Worm (Caenorhabditis elegans): ENCODE data around the gene tag-18.

Gene tag-18

DNA sequence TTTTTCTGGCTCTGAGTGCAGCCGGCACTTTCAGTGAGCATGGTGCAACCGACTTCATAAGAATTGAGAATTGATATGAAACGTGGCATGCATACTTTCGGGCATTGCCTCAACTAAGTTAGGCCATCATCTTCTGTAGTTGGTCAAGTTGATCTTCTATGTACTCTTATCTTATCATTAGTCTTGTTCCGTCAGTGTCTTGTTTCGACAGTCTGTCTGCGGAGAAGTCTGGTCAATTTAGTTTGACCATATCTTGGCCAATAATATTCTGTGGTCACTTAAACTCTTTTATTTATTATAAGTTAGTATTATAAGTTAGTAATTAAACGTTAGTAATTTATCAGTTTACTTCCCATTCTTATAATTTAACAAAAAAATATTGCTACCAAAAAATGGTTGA lies 22.4 kb upstream of the tag-18 start:
- TF ChIP-seq lir-1 (GFP tag; conservative IDR thresholded peaks at IDR 0.05) (no peak), lsl-1 (GFP tag; optimal IDR thresholded peaks at IDR 0.05) (no peak), mel-28 (tag; optimal IDR thresholded peaks at IDR 0.05; ENCODE audit: borderline replicate concordance) (no peak), akir-1 (GFP tag; optimal IDR thresholded peaks at IDR 0.05) (no peak), D2030.7 (GFP tag; IDR thresholded peaks at IDR 0.05) (no peak), ceh-79 (tag; optimal IDR thresholded peaks at IDR 0.05) (no peak), nhr-179 (tag; optimal IDR thresholded peaks at IDR 0.05) (no peak), rpc-1 (optimal IDR thresholded peaks at IDR 0.05) (no peak), rpc-1 (tag; optimal IDR thresholded peaks at IDR 0.05) (no peak), athp-1 (tag; optimal IDR thresholded peaks at IDR 0.05) (no peak), Y67H2A.10 (GFP tag; conservative IDR thresholded peaks at IDR 0.05) (no peak), tbp1 (GFP tag; optimal IDR thresholded peaks at IDR 0.05) (no peak), chd-7 (tag; optimal IDR thresholded peaks at IDR 0.05) (no peak), unc-130 (GFP tag; optimal IDR thresholded peaks at IDR 0.05) (no peak), rec-8 (tag; optimal IDR thresholded peaks at IDR 0.05) (no peak), ama-1 (optimal IDR thresholded peaks at IDR 0.05) (no peak), ama-1 (GFP tag; optimal IDR thresholded peaks at IDR 0.05) (no peak), dox-1 (GFP tag; IDR thresholded peaks at IDR 0.05) (no peak), lag-1 (GFP tag; IDR thresholded peaks at IDR 0.05) (no peak), mxl-1 (tag; optimal IDR thresholded peaks at IDR 0.05) (no peak)

DNA sequence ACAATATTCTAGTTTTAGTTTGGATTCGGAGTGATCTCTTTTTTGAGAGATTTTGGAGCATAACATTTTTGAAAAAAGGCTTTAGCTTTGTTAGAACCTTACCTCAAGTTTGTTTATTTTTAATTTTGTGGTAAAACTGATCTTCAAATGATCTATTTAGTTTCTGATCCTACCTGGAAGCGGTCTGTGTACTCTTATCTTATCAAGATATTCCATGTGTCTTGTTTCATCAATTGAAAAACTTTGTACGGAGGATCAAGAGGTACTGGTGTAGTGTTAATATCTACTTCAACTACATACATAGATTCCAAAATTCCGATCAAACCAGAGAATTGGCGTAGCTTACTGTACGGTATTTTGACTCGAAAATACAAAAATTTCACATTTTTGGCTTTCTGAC lies 21.9 kb upstream of the tag-18 start:
- TF ChIP-seq egrh-3 (GFP tag; IDR thresholded peaks at IDR 0.05) (no peak), B0019.2 (GFP tag; conservative IDR thresholded peaks at IDR 0.05) (no peak)

DNA sequence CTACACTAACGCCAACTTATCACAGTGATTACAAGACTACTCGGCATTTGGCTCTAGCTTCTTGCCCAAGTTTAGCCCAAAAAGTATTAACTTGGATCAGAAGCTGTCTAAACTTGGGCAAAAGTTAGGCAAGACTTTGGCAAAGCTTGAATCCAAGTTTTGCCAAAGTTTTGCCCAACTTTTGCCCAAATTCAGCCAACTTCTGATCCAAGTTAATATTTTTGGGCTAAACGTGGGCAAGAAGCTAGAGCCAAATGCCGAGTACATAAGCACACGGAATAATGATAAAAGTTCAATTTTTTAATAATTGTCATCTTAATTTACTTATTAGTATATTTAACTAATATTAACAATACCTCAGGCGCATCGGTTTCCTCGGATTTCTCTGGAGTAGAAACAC lies 21.2 kb upstream of the tag-18 start:
- TF ChIP-seq nfya-2 (GFP tag; IDR thresholded peaks at IDR 0.05): peak; percentile 58; the same call in 1 of the 2 replicates
- TF ChIP-seq bed-1 (GFP tag; IDR thresholded peaks at IDR 0.05): 0 out of 2 replicates have a peak, but pooled peaks have one; percentile 56

DNA sequence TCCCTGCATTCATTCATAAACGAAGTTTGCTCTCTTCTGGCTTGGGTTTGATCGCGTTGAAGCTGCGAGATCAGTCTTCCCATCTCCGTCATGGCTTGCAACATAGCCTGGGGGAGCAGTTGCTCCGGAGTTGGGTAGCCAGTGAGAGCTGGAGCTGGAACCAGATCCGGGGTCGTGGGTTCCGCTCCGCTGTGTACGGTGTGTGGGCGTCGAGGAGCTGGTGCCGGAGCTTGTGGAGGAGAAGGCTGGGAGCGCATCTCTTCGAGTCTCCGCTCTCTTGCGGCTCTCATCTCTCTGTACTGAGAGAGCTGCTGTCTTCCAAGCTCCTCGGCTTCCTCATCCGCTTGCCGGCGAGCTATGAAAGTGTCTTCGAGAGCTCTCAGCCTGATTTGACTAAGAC lies 18.6 kb upstream of the tag-18 start:
- TF ChIP-seq egrh-3 (GFP tag; IDR thresholded peaks at IDR 0.05) (peak; percentile 82), zfh-2 (GFP tag; conservative IDR thresholded peaks at IDR 0.05) (peak; percentile 69; the same call in 1 of the 2 replicates), fkh-3 (tag; optimal IDR thresholded peaks at IDR 0.05) (peak; percentile 15), nfyb-1 (GFP tag; IDR thresholded peaks at IDR 0.05) (0 out of 2 replicates have a peak, but pooled peaks have one; percentile 8), F33H1.4 (GFP tag; IDR thresholded peaks at IDR 0.05) (no peak)

DNA sequence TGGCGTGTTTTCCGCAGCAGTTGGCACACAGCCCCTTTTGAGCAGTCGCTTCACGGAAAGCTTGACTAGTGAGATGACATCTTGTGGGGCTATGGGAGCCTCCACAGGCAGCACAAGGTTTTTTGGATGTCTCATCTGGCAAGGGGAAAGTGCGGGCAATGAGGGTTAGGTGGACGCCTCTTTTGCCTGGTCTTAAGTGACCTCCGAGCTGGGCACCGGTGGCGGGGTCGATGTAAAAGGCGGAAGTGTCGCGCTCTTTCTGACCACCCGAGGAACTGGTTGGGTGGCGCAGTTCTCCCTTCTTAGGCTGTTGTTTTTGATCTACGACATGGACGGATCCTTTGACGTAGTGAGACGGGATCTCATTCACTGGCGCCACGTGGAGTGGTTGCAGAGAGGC lies 17.5 kb upstream of the tag-18 start:
- TF ChIP-seq snpc-1.3 (tag; optimal IDR thresholded peaks at IDR 0.05; ENCODE audit: insufficient read depth) (no peak), rcor-1 (GFP tag; IDR thresholded peaks at IDR 0.05) (no peak), nhr-120 (GFP tag; IDR thresholded peaks at IDR 0.05) (no peak), Y67H2A.10 (GFP tag; conservative IDR thresholded peaks at IDR 0.05) (no peak), zfh-2 (GFP tag; conservative IDR thresholded peaks at IDR 0.05) (peak; percentile 67)

DNA sequence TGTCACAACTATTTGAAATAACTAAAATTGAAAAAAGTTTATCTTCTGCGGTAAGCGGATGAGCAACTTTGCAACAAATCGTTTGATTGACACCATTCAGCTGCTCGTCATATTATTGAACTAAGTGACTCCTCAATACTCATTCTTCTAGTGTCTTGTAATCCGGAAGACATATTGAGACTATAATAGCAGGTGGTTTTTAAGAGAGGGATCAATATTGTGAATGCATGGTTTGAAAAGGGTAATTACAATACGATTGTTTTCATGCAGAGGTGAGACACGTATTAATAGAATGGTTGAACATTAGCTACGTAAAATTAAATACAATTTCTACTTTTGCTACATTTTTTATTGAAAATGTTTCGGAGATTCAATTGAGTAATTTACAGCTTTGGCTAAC lies 9.4 kb upstream of the tag-18 start:
- no peak for TF ChIP-seq sdz-38 (tag; optimal IDR thresholded peaks at IDR 0.05)
- no peak for TF ChIP-seq athp-1 (tag; optimal IDR thresholded peaks at IDR 0.05)
- no peak for TF ChIP-seq hmg-20 (GFP tag; IDR thresholded peaks at IDR 0.05)

Data from whole organism, young adult.